Worm (Caenorhabditis elegans): ENCODE results near the gene K10D11.5.

The K10D11.5 gene

ce11 chrIV:13033516-13033915 lies 41.9 kb upstream of the K10D11.5 start:
- peak; percentile 52 for TF ChIP-seq set-16 (GFP tag; IDR thresholded peaks at IDR 0.05)
- no peak for TF ChIP-seq unc-130 (GFP tag; optimal IDR thresholded peaks at IDR 0.05)

ce11 chrIV:13032153-13032552 lies 40.5 kb upstream of the K10D11.5 start:
- TF ChIP-seq hlh-30 (tag; optimal IDR thresholded peaks at IDR 0.05; ENCODE audit: insufficient read depth) (peak; percentile 48), nhr-6 (tag; optimal IDR thresholded peaks at IDR 0.05) (no peak), egl-27 (tag; optimal IDR thresholded peaks at IDR 0.05) (no peak), daf-8 (GFP tag; IDR thresholded peaks at IDR 0.05) (no peak), Y48G9A.11 (GFP tag; IDR thresholded peaks at IDR 0.05) (no peak), mxl-3 (GFP tag; optimal IDR thresholded peaks at IDR 0.05) (no peak), ces-1 (GFP tag; optimal IDR thresholded peaks at IDR 0.05) (no peak), daf-16 (GFP tag; optimal IDR thresholded peaks at IDR 0.05) (no peak), daf-16 (tag; optimal IDR thresholded peaks at IDR 0.05) (peak; percentile 56), mdl-1 (tag; optimal IDR thresholded peaks at IDR 0.05) (peak in 1 of 2 experiments; percentile 12), lin-15B (tag; optimal IDR thresholded peaks at IDR 0.05) (no peak), mxl-2 (GFP tag; conservative IDR thresholded peaks at IDR 0.05) (no peak), ctbp-1 (GFP tag; IDR thresholded peaks at IDR 0.05) (no peak), php-3 (GFP tag; IDR thresholded peaks at IDR 0.05) (no peak), zfp-3 (GFP tag; conservative IDR thresholded peaks at IDR 0.05) (no peak), jun-1 (tag; optimal IDR thresholded peaks at IDR 0.05) (no peak), unc-62 (GFP tag; optimal IDR thresholded peaks at IDR 0.05 in 1 of 2) (peak in 1 of 2 experiments; percentile 10), unc-62 (tag; optimal IDR thresholded peaks at IDR 0.05) (no peak), ceh-20 (GFP tag; IDR thresholded peaks at IDR 0.05) (no peak), pqm-1 (tag; optimal IDR thresholded peaks at IDR 0.05) (peak; percentile 28), ztf-7 (tag; optimal IDR thresholded peaks at IDR 0.05) (no peak), rbr-2 (tag; optimal IDR thresholded peaks at IDR 0.05) (no peak), nhr-28 (tag; optimal IDR thresholded peaks at IDR 0.05) (peak; percentile 21), dve-1 (tag; optimal IDR thresholded peaks at IDR 0.05; ENCODE audit: insufficient read depth) (peak; percentile 61), spr-1 (tag; optimal IDR thresholded peaks at IDR 0.05) (no peak), lim-7 (GFP tag; IDR thresholded peaks at IDR 0.05) (no peak), ceh-44 (GFP tag; IDR thresholded peaks at IDR 0.05) (no peak), tag-97 (GFP tag; IDR thresholded peaks at IDR 0.05) (no peak), nhr-10 (tag; optimal IDR thresholded peaks at IDR 0.05) (no peak), spr-3 (GFP tag; optimal IDR thresholded peaks at IDR 0.05) (no peak), dmd-9 (GFP tag; IDR thresholded peaks at IDR 0.05) (no peak), hlh-11 (tag; optimal IDR thresholded peaks at IDR 0.05) (peak; percentile 28), aha-1 (tag) (peak; percentile 70), gei-8 (GFP tag; optimal IDR thresholded peaks at IDR 0.05) (no peak), nhr-42 (GFP tag; IDR thresholded peaks at IDR 0.05) (no peak), F37D6.2 (tag; optimal IDR thresholded peaks at IDR 0.05) (no peak), snpc-4 (tag; optimal IDR thresholded peaks at IDR 0.05) (no peak), hif-1 (tag; optimal IDR thresholded peaks at IDR 0.05) (no peak)

All from whole organism, L4 larva.